Fruit fly (Drosophila melanogaster) whole organism, prepupa: Measurements from ENCODE around the gene CG8292.

Experiments used
- Blimp-1 ChIP-seq: fragments of 200-800 bp; sonication (Bioruptor generic); optimal IDR thresholded peaks from 3 replicates; lab custom pipeline; 2017; ENCODE audit warnings: missing biosample characterization, missing genetic modification characterization, mild to moderate bottlenecking, moderate library complexity, missing genetic modification reagents
- CG10631 ChIP-seq: fragments of 200-800 bp; sonication (Bioruptor generic); optimal IDR thresholded peaks from 2 replicates; lab custom pipeline; 2016; ENCODE audit warnings: missing biosample characterization, missing genetic modification characterization
- CG10669 ChIP-seq: fragments of 200-800 bp; sonication (Bioruptor generic); optimal IDR thresholded peaks from 3 replicates; lab custom pipeline; 2018; ENCODE audit warnings: missing biosample characterization, mild to moderate bottlenecking, missing genetic modification characterization, moderate library complexity
- CG11902 ChIP-seq: fragments of 200-800 bp; sonication (Bioruptor generic); optimal IDR thresholded peaks from 3 replicates; lab custom pipeline; 2016; ENCODE audit warnings: missing biosample characterization, missing genetic modification characterization
- CG15336 ChIP-seq: fragments of 200-800 bp; sonication (Bioruptor generic); IDR thresholded peaks from 2 replicates; pipeline ENCODE4 v1.3.6; 2022; ENCODE audit warnings: missing biosample characterization, missing genetic modification characterization
- CG1621 ChIP-seq: fragments of 200-800 bp; sonication (Bioruptor generic); optimal IDR thresholded peaks from 3 replicates; lab custom pipeline; 2018; ENCODE audit warnings: missing biosample characterization, mild to moderate bottlenecking, missing genetic modification characterization
- CG31627 ChIP-seq: fragments of 200-800 bp; sonication (Bioruptor generic); optimal IDR thresholded peaks from 3 replicates; lab custom pipeline; 2016; ENCODE audit warnings: missing biosample characterization, missing genetic modification characterization
- CG34406 ChIP-seq: fragments of 200-800 bp; sonication (Bioruptor generic); optimal IDR thresholded peaks from 3 replicates; lab custom pipeline; 2016; ENCODE audit warnings: missing biosample characterization, missing genetic modification characterization
- CG3919 ChIP-seq: fragments of 200-800 bp; sonication (Bioruptor generic); optimal IDR thresholded peaks from 3 replicates; lab custom pipeline; 2016; ENCODE audit warnings: missing biosample characterization, missing genetic modification characterization
- CG6808 ChIP-seq: fragments of 200-800 bp; sonication (Bioruptor generic); optimal IDR thresholded peaks from 3 replicates; lab custom pipeline; 2017; ENCODE audit warnings: missing biosample characterization, missing genetic modification characterization, mild to moderate bottlenecking, moderate library complexity, missing genetic modification reagents
- CG8119 ChIP-seq: fragments of 200-800 bp; sonication (Bioruptor generic); IDR thresholded peaks from 3 replicates; pipeline ENCODE4 v1.3.6; 2022; ENCODE audit warnings: missing biosample characterization, missing genetic modification characterization
- CG8319 ChIP-seq: fragments of 200-800 bp; sonication (Bioruptor generic); optimal IDR thresholded peaks from 3 replicates; lab custom pipeline; 2016; ENCODE audit warnings: missing biosample characterization, missing genetic modification characterization
- CG8632 ChIP-seq: fragments of 200-800 bp; sonication (Bioruptor generic); optimal IDR thresholded peaks from 3 replicates; lab custom pipeline; 2016; ENCODE audit warnings: missing biosample characterization, missing genetic modification characterization
- CG9139 ChIP-seq: fragments of 200-800 bp; sonication (Bioruptor generic); optimal IDR thresholded peaks from 3 replicates; lab custom pipeline; 2017; ENCODE audit warnings: missing biosample characterization, mild to moderate bottlenecking, missing genetic modification characterization
- Eip78C ChIP-seq: fragments of 200-800 bp; sonication (Bioruptor generic); peaks from one replicate; lab custom pipeline; 2016; ENCODE audit warnings: missing biosample characterization, missing genetic modification characterization
- Eip93F ChIP-seq: fragments of 200-800 bp; sonication (Bioruptor generic); optimal IDR thresholded peaks from 2 replicates; lab custom pipeline; 2016; ENCODE audit warnings: missing biosample characterization, mild to moderate bottlenecking, missing genetic modification characterization
- Ets21C ChIP-seq: fragments of 200-800 bp; sonication (Bioruptor generic); optimal IDR thresholded peaks from 3 replicates; lab custom pipeline; 2016; ENCODE audit warnings: missing biosample characterization, missing genetic modification characterization
- Ets96B ChIP-seq: fragments of 200-800 bp; optimal IDR thresholded peaks from 2 replicates; lab custom pipeline; 2019; ENCODE audit warnings: missing biosample characterization, mild to moderate bottlenecking, missing genetic modification characterization, moderate library complexity
- Gug ChIP-seq: fragments of 200-800 bp; sonication (Bioruptor generic); IDR thresholded peaks from 2 replicates; pipeline ENCODE4 v1.3.6; 2022; ENCODE audit warnings: missing biosample characterization, missing genetic modification characterization
- Hr38 ChIP-seq: sonication (Bioruptor generic); optimal IDR thresholded peaks from 2 replicates; lab custom pipeline; 2016; ENCODE audit warnings: missing biosample characterization, missing genetic modification characterization
- Hr39 ChIP-seq: fragments of 200-800 bp; sonication (Bioruptor generic); optimal IDR thresholded peaks from 2 replicates; lab custom pipeline; 2016; ENCODE audit warnings: missing biosample characterization, missing genetic modification characterization
- Hr4 ChIP-seq: fragments of 200-800 bp; sonication (Bioruptor generic); optimal IDR thresholded peaks from 3 replicates; lab custom pipeline; 2016; ENCODE audit warnings: missing biosample characterization, missing genetic modification characterization
- Lpt ChIP-seq: fragments of 200-800 bp; sonication (Bioruptor generic); optimal IDR thresholded peaks from 3 replicates; lab custom pipeline; 2016; ENCODE audit warnings: missing biosample characterization, missing genetic modification characterization
- Met ChIP-seq: fragments of 200-800 bp; sonication (Bioruptor generic); optimal IDR thresholded peaks from 3 replicates; lab custom pipeline; 2016; ENCODE audit warnings: missing biosample characterization, missing genetic modification characterization
- OdsH ChIP-seq: fragments of 200-800 bp; sonication (Bioruptor generic); optimal IDR thresholded peaks from 3 replicates; lab custom pipeline; 2016; ENCODE audit warnings: missing biosample characterization, missing genetic modification characterization
- Sox15 ChIP-seq: fragments of 200-800 bp; sonication (Bioruptor generic); optimal IDR thresholded peaks from 3 replicates; lab custom pipeline; 2016; ENCODE audit warnings: missing biosample characterization, missing genetic modification characterization
- achi ChIP-seq: fragments of 200-800 bp; sonication (Bioruptor generic); optimal IDR thresholded peaks from 3 replicates; lab custom pipeline; 2016; ENCODE audit warnings: missing biosample characterization, missing genetic modification characterization
- acj6 ChIP-seq: fragments of 200-800 bp; sonication (Bioruptor generic); optimal IDR thresholded peaks from 3 replicates; lab custom pipeline; 2016; ENCODE audit warnings: missing biosample characterization, missing genetic modification characterization
- dsx ChIP-seq: fragments of 200-800 bp; optimal IDR thresholded peaks from 3 replicates; lab custom pipeline; 2019; ENCODE audit warnings: missing biosample characterization, mild to moderate bottlenecking, missing genetic modification characterization, moderate library complexity; ENCODE audit not compliant: poor library complexity, severe bottlenecking
- eg ChIP-seq: fragments of 200-800 bp; sonication (Bioruptor generic); IDR thresholded peaks from 3 replicates; pipeline ENCODE4 v1.3.6; 2022; ENCODE audit warnings: missing biosample characterization, missing genetic modification characterization
- esn ChIP-seq: fragments of 200-800 bp; sonication (Bioruptor generic); optimal IDR thresholded peaks from 2 replicates; lab custom pipeline; 2016; ENCODE audit warnings: missing biosample characterization, mild to moderate bottlenecking, missing genetic modification characterization, moderate library complexity
- fd59A ChIP-seq: fragments of 200-800 bp; sonication (Bioruptor generic); optimal IDR thresholded peaks from 2 replicates; lab custom pipeline; 2017; ENCODE audit warnings: missing biosample characterization, mild to moderate bottlenecking, missing genetic modification characterization, missing genetic modification reagents
- lz ChIP-seq: fragments of 200-800 bp; sonication (Bioruptor generic); optimal IDR thresholded peaks from 3 replicates; lab custom pipeline; 2016; ENCODE audit warnings: missing biosample characterization, missing genetic modification characterization
- net ChIP-seq: fragments of 200-800 bp; sonication (Bioruptor generic); optimal IDR thresholded peaks from 3 replicates; lab custom pipeline; 2016; ENCODE audit warnings: missing biosample characterization, missing genetic modification characterization
- pdm3 ChIP-seq: fragments of 200-800 bp; sonication (Bioruptor generic); optimal IDR thresholded peaks from 3 replicates; lab custom pipeline; 2016; ENCODE audit warnings: missing biosample characterization, missing genetic modification characterization
- topi ChIP-seq: fragments of 200-800 bp; sonication (Bioruptor generic); optimal IDR thresholded peaks from 3 replicates; lab custom pipeline; 2016; ENCODE audit warnings: missing biosample characterization, missing genetic modification characterization

The CG8292 gene

DNA sequence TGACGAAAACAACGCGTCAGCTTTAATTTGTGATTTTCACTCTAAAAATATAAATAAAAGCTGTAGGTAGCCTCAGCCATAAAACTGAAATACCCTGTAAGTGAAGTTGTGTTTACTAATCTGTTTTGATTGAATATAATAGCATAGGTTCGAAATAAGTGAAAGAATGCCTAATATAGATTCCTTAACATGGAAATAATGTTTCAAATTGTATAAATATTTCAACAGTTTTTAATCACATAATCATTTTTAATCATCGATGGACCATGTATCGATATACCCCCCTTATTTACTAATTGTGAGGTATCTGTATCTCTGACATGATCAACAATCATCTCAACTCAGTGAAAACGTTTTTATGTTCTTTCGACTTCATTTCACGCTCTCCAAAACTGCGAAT, 37.6 kb upstream of the CG8292 start (continued):
- TF ChIP-seq CG15336 (GFP tag; lab: Robert Waterston, UW) (peak; percentile 39; the same call in 1 of the 2 replicates), Blimp-1 (GFP tag; lab: Kevin White, UChicago) (no peak), CG1621 (tag; lab: Kevin White, UChicago) (no peak)

DNA sequence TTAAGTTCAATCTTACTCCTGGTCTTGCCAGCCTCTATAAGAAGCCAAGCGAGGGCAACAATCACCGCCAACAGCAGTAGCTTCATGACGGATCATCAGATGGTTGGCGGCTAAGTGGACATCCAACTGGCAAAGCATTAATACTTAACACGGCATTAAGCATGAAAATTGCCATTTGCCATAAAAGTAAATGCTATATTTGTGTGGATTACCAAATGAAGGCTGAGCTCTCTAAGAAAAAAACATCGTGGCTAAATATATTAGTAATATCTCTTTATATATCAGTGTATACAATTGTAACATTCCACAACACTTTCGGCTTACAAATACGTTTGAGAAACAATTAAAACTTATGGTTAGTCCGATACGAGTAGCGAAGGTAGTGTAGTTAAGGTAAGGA, 26.1 kb upstream of the CG8292 start, which contains the start of gene CG43057:
Gene CG43057 (minus strand): TSS at position 101 of the 400 bp plus-strand sequence.
- no peak for TF ChIP-seq Lpt (GFP tag; lab: Kevin White, UChicago)
- no peak for TF ChIP-seq Ets21C (GFP tag; lab: Kevin White, UChicago)
- TF ChIP-seq fd59A = no peak
- no peak for TF ChIP-seq CG3919 (GFP tag; lab: Kevin White, UChicago)
- TF ChIP-seq acj6 (GFP tag; lab: Kevin White, UChicago) = no peak
- TF ChIP-seq eg = no peak
- TF ChIP-seq CG9139 (GFP tag; lab: Kevin White, UChicago) = no peak
- no peak for TF ChIP-seq pdm3 (GFP tag; lab: Kevin White, UChicago)
- no peak for TF ChIP-seq CG15336 (GFP tag; lab: Robert Waterston, UW)
- TF ChIP-seq, all 60 proteins: peak for 0

dm6 chr2L:8242186-8242585, 24.4 kb upstream of the CG8292 start, which contains the start of gene CG14277:
CG14277 (plus strand) TSS chr2L:8242486.
- no peak for TF ChIP-seq OdsH (GFP tag; lab: Kevin White, UChicago)
- TF ChIP-seq Lpt (GFP tag; lab: Kevin White, UChicago) = no peak
- no peak for TF ChIP-seq CG10631 (GFP tag; lab: Kevin White, UChicago)
- TF ChIP-seq achi (GFP tag; lab: Kevin White, UChicago) = no peak
- no peak for TF ChIP-seq CG1621 (tag; lab: Kevin White, UChicago)
- no peak for TF ChIP-seq CG34406
- no peak for TF ChIP-seq CG9139 (GFP tag; lab: Kevin White, UChicago)
- no peak for TF ChIP-seq dsx (GFP tag; lab: Kevin White, UChicago)
- no peak for TF ChIP-seq Hr38 (GFP tag; lab: Kevin White, UChicago)
- no peak for TF ChIP-seq lz (GFP tag; lab: Kevin White, UChicago)
- TF ChIP-seq net (GFP tag; lab: Kevin White, UChicago) = no peak
- TF ChIP-seq eg = no peak
- TF ChIP-seq CG8119 (GFP tag; lab: Robert Waterston, UW) = no peak
- no peak for TF ChIP-seq Ets21C (GFP tag; lab: Kevin White, UChicago)
- no peak for TF ChIP-seq CG11902 (GFP tag; lab: Kevin White, UChicago)
- TF ChIP-seq CG6808 = no peak
- TF ChIP-seq Eip93F (GFP tag; lab: Kevin White, UChicago) = no peak
- TF ChIP-seq CG31627 (GFP tag; lab: Kevin White, UChicago) = no peak
- no peak for TF ChIP-seq Ets96B (tag; lab: Kevin White, UChicago)
- TF ChIP-seq esn (GFP tag; lab: Kevin White, UChicago) = no peak

DNA sequence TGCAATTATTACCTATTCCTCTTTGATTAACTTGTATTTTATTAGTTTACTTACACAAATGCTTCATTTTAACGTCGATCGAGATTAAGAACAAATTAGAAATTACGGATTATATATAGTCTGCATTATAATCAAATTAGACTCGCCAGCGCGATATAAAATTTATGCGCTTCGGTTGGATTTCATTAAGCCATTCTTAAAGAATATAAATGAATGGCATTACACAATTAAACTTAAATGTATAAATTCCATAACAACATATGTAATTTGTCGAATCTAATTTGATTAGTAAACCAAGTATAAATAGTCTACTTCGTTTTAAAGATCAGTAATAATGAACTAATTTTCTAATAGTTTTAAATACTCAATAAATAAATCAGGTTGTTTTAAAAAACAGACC, 23.9 kb upstream of the CG8292 start, which contains the start of gene Spn28F:
Gene Spn28F (minus strand): TSS at position 101 of the 400 bp plus-strand sequence.
- TF ChIP-seq Met (no peak), Sox15 (GFP tag; lab: Kevin White, UChicago) (no peak)

- TF ChIP-seq topi (GFP tag; lab: Kevin White, UChicago) (peak; percentile 20), CG3919 (GFP tag; lab: Kevin White, UChicago) (no peak), Hr39 (GFP tag; lab: Kevin White, UChicago) (no peak), CG8319 (GFP tag; lab: Kevin White, UChicago) (no peak), Hr4 (GFP tag; lab: Kevin White, UChicago) (peak; percentile 8), Gug (GFP tag; lab: Robert Waterston, UW) (no peak), CG15336 (GFP tag; lab: Robert Waterston, UW) (no peak), CG8632 (GFP tag; lab: Kevin White, UChicago) (no peak), CG8119 (GFP tag; lab: Robert Waterston, UW) (no peak), Eip78C (GFP tag; lab: Kevin White, UChicago) (peak; percentile 67), CG10669 (GFP tag; lab: Kevin White, UChicago) (no peak), achi (GFP tag; lab: Kevin White, UChicago) (peak; percentile 14), CG6808 (peak; percentile 99)
Observed at dm6 chr2L:8239712-8240245, 22.0 kb upstream of the CG8292 start, which contains the start of gene Pvr. Pvr (minus strand) TSS chr2L:8239878.
